Worm (Caenorhabditis elegans): Measurements from ENCODE around the gene F43B10.1.

DNA sequence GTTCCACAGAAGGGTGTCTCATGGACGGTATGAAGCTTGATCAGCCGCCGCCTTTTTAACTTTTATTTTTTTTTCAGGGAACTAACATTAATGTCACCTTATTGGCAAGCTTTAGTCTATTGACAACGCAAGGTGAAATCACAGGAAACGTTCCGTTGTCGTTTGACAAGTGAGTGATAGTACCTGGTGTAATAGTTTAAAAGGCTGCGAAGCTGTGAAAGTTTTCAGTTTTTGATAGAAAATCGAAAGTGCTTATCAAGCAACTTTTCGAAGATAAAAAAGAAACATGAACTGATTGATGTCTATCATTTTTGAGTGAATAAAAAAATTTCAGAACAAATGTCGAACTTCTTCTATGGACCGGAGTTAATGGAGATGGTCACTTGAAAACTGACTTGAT lies 28.5 kb downstream of the F43B10.1 start:
- no peak for TF ChIP-seq ceh-36 (tag; optimal IDR thresholded peaks at IDR 0.05)
- no peak for TF ChIP-seq pes-1 (GFP tag; IDR thresholded peaks at IDR 0.05)
- TF ChIP-seq hmbx-1 (tag; optimal IDR thresholded peaks at IDR 0.05) = no peak
- TF ChIP-seq F13C5.2 (tag; optimal IDR thresholded peaks at IDR 0.05) = no peak
- TF ChIP-seq B0310.2 (tag; optimal IDR thresholded peaks at IDR 0.05) = no peak
- TF ChIP-seq ama-1 (optimal IDR thresholded peaks at IDR 0.05) = no peak
- no peak for TF ChIP-seq ceh-13 (GFP tag; optimal IDR thresholded peaks at IDR 0.05)
